Fruit fly (Drosophila melanogaster) whole organism, embryonic: ENCODE results near the gene CG32983.

Experiments
- Atf3 ChIP-seq: fragments of 200-800 bp; sonication (Bioruptor generic); optimal IDR thresholded peaks from 3 replicates; lab custom pipeline; 2016; ENCODE audit warnings: missing biosample characterization, missing genetic modification characterization
- CG10274 ChIP-seq: fragments of 200-800 bp; sonication (Bioruptor generic); optimal IDR thresholded peaks from 3 replicates; lab custom pipeline; 2017; ENCODE audit warnings: missing biosample characterization, mild to moderate bottlenecking, missing genetic modification characterization
- CG10462 ChIP-seq: fragments of 200-800 bp; sonication (Bioruptor generic); optimal IDR thresholded peaks from 2 replicates; lab custom pipeline; 2016; ENCODE audit warnings: missing biosample characterization, missing genetic modification characterization
- CG10654 ChIP-seq: fragments of 200-800 bp; sonication (Bioruptor generic); optimal IDR thresholded peaks from 2 replicates; lab custom pipeline; 2016; ENCODE audit warnings: missing biosample characterization, missing genetic modification characterization
- CG11247 ChIP-seq: fragments of 200-800 bp; sonication (Bioruptor generic); IDR thresholded peaks from 2 replicates; pipeline ENCODE4 v1.3.6; 2022; ENCODE audit warnings: missing biosample characterization, missing genetic modification characterization
- CG1233 ChIP-seq: fragments of 200-800 bp; sonication (Bioruptor generic); optimal IDR thresholded peaks from 4 replicates; lab custom pipeline; 2018; ENCODE audit warnings: missing biosample characterization, mild to moderate bottlenecking, missing genetic modification characterization
- CG12391 ChIP-seq: fragments of 200-800 bp; sonication (Bioruptor generic); optimal IDR thresholded peaks from 3 replicates; lab custom pipeline; 2018; ENCODE audit warnings: missing biosample characterization, mild to moderate bottlenecking, missing genetic modification characterization, moderate library complexity
- CG13123 ChIP-seq: fragments of 200-800 bp; sonication (Bioruptor generic); optimal IDR thresholded peaks from 2 replicates; lab custom pipeline; 2016; ENCODE audit warnings: missing biosample characterization, missing genetic modification characterization
- CG1529 ChIP-seq: fragments of 200-800 bp; sonication (Bioruptor generic); optimal IDR thresholded peaks from 3 replicates; lab custom pipeline; 2018; ENCODE audit warnings: missing biosample characterization, missing genetic modification characterization
- CG30020 ChIP-seq: fragments of 200-800 bp; optimal IDR thresholded peaks from 2 replicates; lab custom pipeline; 2019; ENCODE audit warnings: missing biosample characterization, mild to moderate bottlenecking, missing genetic modification characterization, moderate library complexity
- CG3163 ChIP-seq: fragments of 200-800 bp; sonication (Bioruptor generic); optimal IDR thresholded peaks from 3 replicates; lab custom pipeline; 2016; ENCODE audit warnings: missing biosample characterization, missing genetic modification characterization
- CG33213 ChIP-seq: fragments of 200-800 bp; sonication (Bioruptor generic); optimal IDR thresholded peaks from 3 replicates; lab custom pipeline; 2016; ENCODE audit warnings: missing biosample characterization, missing genetic modification characterization
- CG3995 ChIP-seq: fragments of 200-800 bp; sonication (Bioruptor generic); optimal IDR thresholded peaks from 3 replicates; lab custom pipeline; 2016; ENCODE audit warnings: missing biosample characterization, missing genetic modification characterization
- CG43689 ChIP-seq: fragments of 200-800 bp; sonication (Bioruptor generic); IDR thresholded peaks from 2 replicates; pipeline ENCODE4 v1.3.6; 2022; ENCODE audit warnings: missing biosample characterization, missing genetic modification characterization
- CG4854 ChIP-seq: fragments of 200-800 bp; sonication (Bioruptor generic); optimal IDR thresholded peaks from 2 replicates; lab custom pipeline; 2016; ENCODE audit warnings: missing biosample characterization, missing genetic modification characterization, inconsistent platforms
- CG6683 ChIP-seq: fragments of 200-800 bp; sonication (Bioruptor generic); optimal IDR thresholded peaks from 2 replicates; lab custom pipeline; 2017; ENCODE audit warnings: missing biosample characterization, mild to moderate bottlenecking, missing genetic modification characterization, missing genetic modification reagents
- CG7745 ChIP-seq: fragments of 200-800 bp; sonication (Bioruptor generic); optimal IDR thresholded peaks from 2 replicates; lab custom pipeline; 2018; ENCODE audit warnings: missing biosample characterization, mild to moderate bottlenecking, missing genetic modification characterization, moderate library complexity
- CG7928 ChIP-seq: fragments of 200-800 bp; sonication (Bioruptor generic); optimal IDR thresholded peaks from 2 replicates; lab custom pipeline; 2017; ENCODE audit warnings: missing biosample characterization, mild to moderate bottlenecking, missing genetic modification characterization
- CG7987 ChIP-seq: fragments of 200-800 bp; sonication (Bioruptor generic); optimal IDR thresholded peaks from 2 replicates; lab custom pipeline; 2018; ENCODE audit warnings: missing biosample characterization, mild to moderate bottlenecking, missing genetic modification characterization, moderate library complexity
- CG8388 ChIP-seq: fragments of 200-800 bp; sonication (Bioruptor generic); optimal IDR thresholded peaks from 2 replicates; lab custom pipeline; 2019; ENCODE audit warnings: missing biosample characterization, mild to moderate bottlenecking, missing genetic modification characterization, moderate library complexity
- CG8765 ChIP-seq: fragments of 200-800 bp; sonication (Bioruptor generic); IDR thresholded peaks from 2 replicates; pipeline ENCODE4 v1.3.6; 2022; ENCODE audit warnings: missing biosample characterization, missing genetic modification characterization
- CG9609 ChIP-seq: fragments of 200-800 bp; sonication (Bioruptor generic); optimal IDR thresholded peaks from 3 replicates; lab custom pipeline; 2016; ENCODE audit warnings: missing biosample characterization, missing genetic modification characterization
- Dad ChIP-seq: fragments of 200-800 bp; sonication (Bioruptor generic); optimal IDR thresholded peaks from 3 replicates; lab custom pipeline; 2016; ENCODE audit warnings: missing biosample characterization, missing genetic modification characterization
- ERR ChIP-seq: fragments of 200-800 bp; sonication (Bioruptor generic); optimal IDR thresholded peaks from 2 replicates; lab custom pipeline; 2016; ENCODE audit warnings: missing biosample characterization, missing genetic modification characterization
- Elba2 ChIP-seq: fragments of 200-800 bp; sonication (Bioruptor generic); optimal IDR thresholded peaks from 3 replicates; lab custom pipeline; 2016; ENCODE audit warnings: missing biosample characterization, missing genetic modification characterization
- H15 ChIP-seq: fragments of 200-800 bp; sonication (Bioruptor generic); IDR thresholded peaks from 3 replicates; pipeline ENCODE4 v1.3.6; 2022; ENCODE audit warnings: missing biosample characterization, missing genetic modification characterization
- HLH3B ChIP-seq: fragments of 200-800 bp; sonication (Bioruptor generic); IDR thresholded peaks from 2 replicates; pipeline ENCODE4 v1.3.6; 2022; ENCODE audit warnings: missing biosample characterization, missing genetic modification characterization
- Hr39 ChIP-seq: fragments of >200 bp; optimal IDR thresholded peaks from 2 replicates; lab custom pipeline; 2017
- Scr ChIP-seq: fragments of 200-800 bp; sonication (Bioruptor generic); IDR thresholded peaks from 2 replicates; pipeline ENCODE4 v1.3.6; 2022; ENCODE audit warnings: missing biosample characterization, missing genetic modification characterization; ENCODE audit not compliant: partially characterized antibody
- Sox100B ChIP-seq: fragments of 200-800 bp; sonication (Bioruptor generic); optimal IDR thresholded peaks from 3 replicates; lab custom pipeline; 2018; ENCODE audit warnings: missing biosample characterization, mild to moderate bottlenecking, missing genetic modification characterization
- Spps ChIP-seq: fragments of 200-800 bp; sonication (Bioruptor generic); optimal IDR thresholded peaks from 2 replicates; lab custom pipeline; 2018; ENCODE audit warnings: missing biosample characterization, mild to moderate bottlenecking, missing genetic modification characterization
- YL-1 ChIP-seq: fragments of 200-800 bp; sonication (Bioruptor generic); optimal IDR thresholded peaks from 3 replicates; lab custom pipeline; 2017; ENCODE audit warnings: missing biosample characterization, mild to moderate bottlenecking, missing genetic modification characterization
- ab ChIP-seq: fragments of 200-800 bp; sonication (Bioruptor generic); optimal IDR thresholded peaks from 2 replicates; lab custom pipeline; 2016; ENCODE audit warnings: missing biosample characterization, missing genetic modification characterization
- bcd ChIP-seq: fragments of 200-800 bp; sonication (Bioruptor generic); optimal IDR thresholded peaks from 2 replicates; lab custom pipeline; 2017; ENCODE audit warnings: missing biosample characterization, mild to moderate bottlenecking, missing genetic modification characterization
- cato ChIP-seq: fragments of 200-800 bp; sonication (Bioruptor generic); optimal IDR thresholded peaks from 2 replicates; lab custom pipeline; 2016; ENCODE audit warnings: missing biosample characterization, missing genetic modification characterization, borderline replicate concordance
- chif ChIP-seq, 2 experiments: fragments of 200-800 bp; sonication (Bioruptor generic); optimal IDR thresholded peaks; 3 replicates each; lab custom pipeline; 2016; ENCODE audit warnings: missing biosample characterization in 2 of 2, missing genetic modification characterization in 2 of 2
- chn ChIP-seq: fragments of 200-800 bp; sonication (Bioruptor generic); optimal IDR thresholded peaks from 2 replicates; lab custom pipeline; 2016; ENCODE audit warnings: missing biosample characterization, missing genetic modification characterization
- ci ChIP-seq: fragments of 200-800 bp; sonication (Bioruptor generic); IDR thresholded peaks from 3 replicates; pipeline ENCODE4 v1.3.6; 2022; ENCODE audit warnings: missing biosample characterization, missing genetic modification characterization
- crol ChIP-seq: fragments of 200-800 bp; sonication (Bioruptor generic); IDR thresholded peaks from 2 replicates; pipeline ENCODE4 v1.3.6; 2022; ENCODE audit warnings: missing biosample characterization, missing genetic modification characterization
- crp ChIP-seq, 2 experiments: fragments of 200-800 bp; sonication (Bioruptor generic); optimal IDR thresholded peaks; 2 replicates in 1 of 2; 3 replicates in 1 of 2; lab custom pipeline; 2017; ENCODE audit warnings: missing biosample characterization in 2 of 2, missing genetic modification characterization in 2 of 2, mild to moderate bottlenecking in 1 of 2, moderate library complexity in 1 of 2
- dmrt11E ChIP-seq: fragments of 200-800 bp; sonication (Bioruptor generic); optimal IDR thresholded peaks from 3 replicates; lab custom pipeline; 2018; ENCODE audit warnings: missing biosample characterization, mild to moderate bottlenecking, missing genetic modification characterization, moderate library complexity
- gem ChIP-seq: fragments of 200-800 bp; sonication (Bioruptor generic); optimal IDR thresholded peaks from 2 replicates; lab custom pipeline; 2019; ENCODE audit warnings: missing biosample characterization, mild to moderate bottlenecking, missing genetic modification characterization, moderate library complexity
- jigr1 ChIP-seq: fragments of 200-800 bp; sonication (Bioruptor generic); IDR thresholded peaks from 3 replicates; pipeline ENCODE4 v1.3.6; 2022; ENCODE audit warnings: missing biosample characterization, missing genetic modification characterization
- ken ChIP-seq: fragments of 200-800 bp; sonication (Bioruptor generic); IDR thresholded peaks from 3 replicates; pipeline ENCODE4 v1.3.6; 2022; ENCODE audit warnings: missing biosample characterization, missing genetic modification characterization
- knrl ChIP-seq: fragments of 200-800 bp; sonication (Bioruptor generic); IDR thresholded peaks from 3 replicates; pipeline ENCODE4 v1.3.6; 2022; ENCODE audit warnings: missing biosample characterization, missing genetic modification characterization; ENCODE audit not compliant: partially characterized antibody
- odd ChIP-seq: fragments of 200-800 bp; sonication (Bioruptor generic); optimal IDR thresholded peaks from 2 replicates; lab custom pipeline; 2017; ENCODE audit warnings: missing biosample characterization, mild to moderate bottlenecking, missing genetic modification characterization
- seq ChIP-seq: fragments of 200-800 bp; sonication (Bioruptor generic); IDR thresholded peaks from 2 replicates; pipeline ENCODE4 v1.3.6; 2022; ENCODE audit warnings: missing biosample characterization, missing genetic modification characterization
- sisA ChIP-seq: fragments of 200-800 bp; sonication (Bioruptor generic); IDR thresholded peaks from 2 replicates; pipeline ENCODE4 v1.3.6; 2022; ENCODE audit warnings: missing biosample characterization, missing genetic modification characterization
- so ChIP-seq: fragments of 200-800 bp; sonication (Bioruptor generic); IDR thresholded peaks from 3 replicates; pipeline ENCODE4 v1.3.6; 2022; ENCODE audit warnings: missing biosample characterization, missing genetic modification characterization
- sqz ChIP-seq: fragments of 200-800 bp; sonication (Bioruptor generic); optimal IDR thresholded peaks from 3 replicates; lab custom pipeline; 2018; ENCODE audit warnings: missing biosample characterization, mild to moderate bottlenecking, missing genetic modification characterization
- zen ChIP-seq: fragments of 200-800 bp; sonication (Bioruptor generic); optimal IDR thresholded peaks from 3 replicates; lab custom pipeline; 2018; ENCODE audit warnings: missing biosample characterization, mild to moderate bottlenecking, missing genetic modification characterization, moderate library complexity

The CG32983 gene

dm6 chr2L:8845931-8846330, 19.7 kb upstream of the CG32983 start (continued):
- TF ChIP-seq CG1529 = peak; percentile 86
- peak; percentile 77 for TF ChIP-seq CG3163 (GFP tag; lab: Kevin White, UChicago)
- peak; percentile 95 for TF ChIP-seq YL-1 (GFP tag; lab: Kevin White, UChicago)
- peak; percentile 83 for TF ChIP-seq ci (GFP tag; lab: Robert Waterston, UW)
- peak; percentile 86 for TF ChIP-seq gem (tag; lab: Kevin White, UChicago)
- peak; percentile 61 for TF ChIP-seq cato
- TF ChIP-seq zen = peak; percentile 94
- TF ChIP-seq CG33213 = peak; percentile 82
- peak; percentile 70 for TF ChIP-seq CG7987 (GFP tag; lab: Kevin White, UChicago)
- peak; percentile 35 for TF ChIP-seq sqz (GFP tag; lab: Kevin White, UChicago)
- no peak for TF ChIP-seq crol (GFP tag; lab: Robert Waterston, UW)
- TF ChIP-seq seq (GFP tag; lab: Robert Waterston, UW) = peak; percentile 44; the same call in 1 of the 2 replicates
- TF ChIP-seq ERR (GFP tag; lab: Kevin White, UChicago) = peak; percentile 40
- TF ChIP-seq Dad (GFP tag; lab: Kevin White, UChicago) = no peak
- TF ChIP-seq dmrt11E (tag; lab: Kevin White, UChicago) = peak; percentile 74
- TF ChIP-seq ab (GFP tag; lab: Kevin White, UChicago) = no peak
- TF ChIP-seq CG8765 = no peak
- TF ChIP-seq Scr (GFP tag; lab: Robert Waterston, UW) = no peak
- no peak for TF ChIP-seq Hr39 (lab: Kevin White, UChicago)
- peak; percentile 43 for TF ChIP-seq Spps
- TF ChIP-seq CG6683 (GFP tag; lab: Kevin White, UChicago) = peak; percentile 32
- TF ChIP-seq odd (GFP tag; lab: Kevin White, UChicago) = peak; percentile 87
- TF ChIP-seq so = peak; percentile 63; the same call in 1 of the 3 replicates
- peak; percentile 79 for TF ChIP-seq CG11247 (GFP tag; lab: Robert Waterston, UW)
- TF ChIP-seq Elba2 (GFP tag; lab: Kevin White, UChicago) = peak; percentile 60
- no peak for TF ChIP-seq jigr1 (GFP tag; lab: Robert Waterston, UW)
- TF ChIP-seq CG10654 (GFP tag; lab: Kevin White, UChicago) = peak; percentile 52
- TF ChIP-seq CG43689 = 0 out of 2 replicates have a peak, but pooled peaks have one; percentile 10
- TF ChIP-seq CG1233 = peak; percentile 79
- TF ChIP-seq H15 (GFP tag; lab: Robert Waterston, UW) = 0 out of 3 replicates have a peak, but pooled peaks have one; percentile 36
- TF ChIP-seq CG10274 = peak; percentile 0
- TF ChIP-seq Atf3 (GFP tag; lab: Kevin White, UChicago) = peak; percentile 56
- TF ChIP-seq crp (GFP tag; optimal IDR thresholded peaks at IDR 0.05; lab: Kevin White, UChicago) = peak in 1 of 2 experiments; percentile 34
- no peak for TF ChIP-seq sisA (GFP tag; lab: Robert Waterston, UW)
- TF ChIP-seq bcd (GFP tag; lab: Kevin White, UChicago) = peak; percentile 59
- peak; percentile 70 for TF ChIP-seq CG7745 (tag; lab: Kevin White, UChicago)
- TF ChIP-seq chif (GFP tag; optimal IDR thresholded peaks at IDR 0.05; lab: Kevin White, UChicago) = peak; percentile 87 to 89
- peak; percentile 35 for TF ChIP-seq CG7928
- peak; percentile 40; the same call in 1 of the 2 replicates for TF ChIP-seq HLH3B (GFP tag; lab: Robert Waterston, UW)
- TF ChIP-seq CG10462 = peak; percentile 81
- peak; percentile 72 for TF ChIP-seq chn (GFP tag; lab: Kevin White, UChicago)
- no peak for TF ChIP-seq knrl
- peak; percentile 71 for TF ChIP-seq CG12391 (tag; lab: Kevin White, UChicago)
- TF ChIP-seq ken (GFP tag; lab: Robert Waterston, UW) = 0 out of 3 replicates have a peak, but pooled peaks have one; percentile 42
- TF ChIP-seq Sox100B = peak; percentile 22
- peak; percentile 59 for TF ChIP-seq CG8388 (GFP tag; lab: Kevin White, UChicago)
- TF ChIP-seq CG30020 (tag; lab: Kevin White, UChicago) = no peak
- peak; percentile 82 for TF ChIP-seq CG9609 (GFP tag; lab: Kevin White, UChicago)
- peak; percentile 94 for TF ChIP-seq CG13123 (GFP tag; lab: Kevin White, UChicago)
- no peak for TF ChIP-seq CG3995
- peak; percentile 76 for TF ChIP-seq CG4854 (GFP tag; lab: Kevin White, UChicago)
